Worm (Caenorhabditis elegans) whole organism, L3 larva: ENCODE data around the gene tpk-1.

Experiments used
- R02D3.7 ChIP-seq: fragments of 150-350 bp; optimal IDR thresholded peaks from 2 replicates; lab custom pipeline; 2014; ENCODE audit warnings: missing biosample characterization, missing genetic modification characterization
- ZK546.5 ChIP-seq: sonication (generic microtip); optimal IDR thresholded peaks from 2 replicates; lab custom pipeline; 2017; ENCODE audit warnings: missing biosample characterization, missing genetic modification characterization
- aly-2 ChIP-seq: fragments of 150-350 bp; optimal IDR thresholded peaks from 2 replicates; lab custom pipeline; 2014; ENCODE audit warnings: missing biosample characterization, missing genetic modification characterization
- ama-1 ChIP-seq: fragments of 150-350 bp; optimal IDR thresholded peaks from 2 replicates; lab custom pipeline; 2018
- ceh-28 ChIP-seq: fragments of 150-350 bp; optimal IDR thresholded peaks from 2 replicates; lab custom pipeline; 2014; ENCODE audit warnings: missing biosample characterization, missing genetic modification reagents, missing genetic modification characterization
- ceh-82 ChIP-seq: fragments of 150-350 bp; optimal IDR thresholded peaks from 2 replicates; lab custom pipeline; 2014; ENCODE audit warnings: missing biosample characterization, missing genetic modification characterization
- ceh-9 ChIP-seq: sonication (generic microtip); optimal IDR thresholded peaks from 2 replicates; lab custom pipeline; 2018; ENCODE audit warnings: missing biosample characterization, missing genetic modification characterization
- daf-12 ChIP-seq: fragments of 150-350 bp; optimal IDR thresholded peaks from 2 replicates; lab custom pipeline; 2014; ENCODE audit warnings: missing biosample characterization, missing genetic modification reagents, missing genetic modification characterization
- egl-27 ChIP-seq: sonication (generic microtip); optimal IDR thresholded peaks from 4 replicates; lab custom pipeline; 2017; ENCODE audit warnings: missing biosample characterization, missing genetic modification reagents, missing genetic modification characterization
- egl-5 ChIP-seq: fragments of 150-350 bp; optimal IDR thresholded peaks from 2 replicates; lab custom pipeline; 2017; ENCODE audit warnings: missing biosample characterization, missing genetic modification reagents, missing genetic modification characterization, inconsistent platforms
- elt-1 ChIP-seq: fragments of 150-350 bp; optimal IDR thresholded peaks from 2 replicates; lab custom pipeline; 2014; ENCODE audit warnings: missing biosample characterization, missing genetic modification characterization
- elt-2 ChIP-seq: sonication (generic microtip); optimal IDR thresholded peaks from 2 replicates; lab custom pipeline; 2016; ENCODE audit warnings: missing genetic modification reagents, mild to moderate bottlenecking, missing genetic modification characterization, missing compliant biosample characterization
- elt-3 ChIP-seq, 3 experiments: fragments of 150-350 bp in 1 of 3; sonication (generic microtip) in 2 of 3; optimal IDR thresholded peaks; 2 replicates in 2 of 3; 4 replicates in 1 of 3; lab custom pipeline; 2014 to 2017; ENCODE audit warnings: missing biosample characterization in 3 of 3, missing genetic modification characterization in 3 of 3
- eor-1 ChIP-seq, 2 experiments: fragments of 150-350 bp; optimal IDR thresholded peaks; 2 replicates each; lab custom pipeline; 2014 to 2018; ENCODE audit warnings: missing biosample characterization in 2 of 2, missing genetic modification characterization in 2 of 2
- fkh-10 ChIP-seq: sonication (generic microtip); optimal IDR thresholded peaks from 2 replicates; lab custom pipeline; 2017; ENCODE audit warnings: missing biosample characterization, missing genetic modification reagents, missing genetic modification characterization
- fkh-2 ChIP-seq: fragments of 150-350 bp; optimal IDR thresholded peaks from 2 replicates; lab custom pipeline; 2014; ENCODE audit warnings: missing biosample characterization, missing genetic modification reagents, missing genetic modification characterization
- fos-1 ChIP-seq: fragments of 150-350 bp; optimal IDR thresholded peaks from 2 replicates; lab custom pipeline; 2014; ENCODE audit warnings: missing biosample characterization, missing genetic modification characterization
- hmg-11 ChIP-seq: sonication (generic microtip); optimal IDR thresholded peaks from 2 replicates; lab custom pipeline; 2016; ENCODE audit warnings: missing genetic modification characterization, missing compliant biosample characterization
- jun-1 ChIP-seq: fragments of 150-350 bp; optimal IDR thresholded peaks from 2 replicates; lab custom pipeline; 2014; ENCODE audit warnings: missing biosample characterization, missing genetic modification reagents, missing genetic modification characterization
- lin-15B ChIP-seq: fragments of 150-350 bp; optimal IDR thresholded peaks from 2 replicates; lab custom pipeline; 2014; ENCODE audit warnings: missing biosample characterization, missing genetic modification characterization
- lin-39 ChIP-seq: fragments of 150-350 bp; optimal IDR thresholded peaks from 2 replicates; lab custom pipeline; 2018; ENCODE audit warnings: missing biosample characterization, missing genetic modification reagents, missing genetic modification characterization
- lsy-12 ChIP-seq: sonication (generic microtip); optimal IDR thresholded peaks from 2 replicates; lab custom pipeline; 2016; ENCODE audit warnings: mild to moderate bottlenecking, missing genetic modification characterization, missing compliant biosample characterization
- mml-1 ChIP-seq: fragments of 150-350 bp; sonication (generic microtip); optimal IDR thresholded peaks from 3 replicates; lab custom pipeline; 2014; ENCODE audit warnings: missing biosample characterization, missing genetic modification characterization
- nhr-11 ChIP-seq: fragments of 150-350 bp; optimal IDR thresholded peaks from 2 replicates; lab custom pipeline; 2014; ENCODE audit warnings: missing biosample characterization, missing genetic modification characterization
- nhr-12 ChIP-seq: fragments of 150-350 bp; optimal IDR thresholded peaks from 2 replicates; lab custom pipeline; 2014; ENCODE audit warnings: missing biosample characterization, missing genetic modification characterization
- nhr-23 ChIP-seq: fragments of 150-350 bp; optimal IDR thresholded peaks from 2 replicates; lab custom pipeline; 2014; ENCODE audit warnings: missing biosample characterization, missing genetic modification reagents, missing genetic modification characterization
- nhr-237 ChIP-seq: fragments of 150-350 bp; optimal IDR thresholded peaks from 2 replicates; lab custom pipeline; 2014; ENCODE audit warnings: missing biosample characterization, missing genetic modification characterization
- nhr-25 ChIP-seq: sonication (generic microtip); optimal IDR thresholded peaks from 2 replicates; lab custom pipeline; 2017; ENCODE audit warnings: missing biosample characterization, missing genetic modification characterization
- nhr-28 ChIP-seq: fragments of 150-350 bp; optimal IDR thresholded peaks from 2 replicates; lab custom pipeline; 2014; ENCODE audit warnings: missing biosample characterization, missing genetic modification characterization
- nhr-67 ChIP-seq: fragments of 150-350 bp; optimal IDR thresholded peaks from 2 replicates; lab custom pipeline; 2014; ENCODE audit warnings: missing biosample characterization, missing genetic modification characterization
- nhr-76 ChIP-seq: fragments of 150-350 bp; sonication (generic microtip); optimal IDR thresholded peaks from 5 replicates; lab custom pipeline; 2014; ENCODE audit warnings: missing biosample characterization, missing genetic modification characterization
- nhr-77 ChIP-seq: fragments of 150-350 bp; optimal IDR thresholded peaks from 2 replicates; lab custom pipeline; 2014; ENCODE audit warnings: missing biosample characterization, missing genetic modification characterization
- pha-4 ChIP-seq: fragments of 150-350 bp; optimal IDR thresholded peaks from 2 replicates; lab custom pipeline; 2014; ENCODE audit warnings: missing biosample characterization, missing genetic modification reagents, missing genetic modification characterization
- pqm-1 ChIP-seq: fragments of 150-350 bp; optimal IDR thresholded peaks from 2 replicates; lab custom pipeline; 2017; ENCODE audit warnings: missing biosample characterization, missing genetic modification characterization, inconsistent platforms
- sea-2 ChIP-seq: fragments of 150-350 bp; sonication (generic microtip); optimal IDR thresholded peaks from 4 replicates; lab custom pipeline; 2014; ENCODE audit warnings: missing biosample characterization, missing genetic modification reagents, missing genetic modification characterization
- skn-1 ChIP-seq: fragments of 150-350 bp; optimal IDR thresholded peaks from 2 replicates; lab custom pipeline; 2014; ENCODE audit warnings: missing biosample characterization, missing genetic modification characterization
- snpc-4 ChIP-seq: fragments of 150-350 bp; optimal IDR thresholded peaks from 2 replicates; lab custom pipeline; 2014; ENCODE audit warnings: missing biosample characterization, missing genetic modification characterization
- unc-62 ChIP-seq: fragments of 150-350 bp; sonication (generic microtip); optimal IDR thresholded peaks from 4 replicates; lab custom pipeline; 2014; ENCODE audit warnings: missing biosample characterization, missing genetic modification reagents, missing genetic modification characterization
- zag-1 ChIP-seq: fragments of 150-350 bp; optimal IDR thresholded peaks from 2 replicates; lab custom pipeline; 2014; ENCODE audit warnings: missing biosample characterization, missing genetic modification characterization
- ztf-11 ChIP-seq: fragments of 150-350 bp; optimal IDR thresholded peaks from 2 replicates; lab custom pipeline; 2014; ENCODE audit warnings: missing biosample characterization, missing genetic modification characterization
- ztf-4 ChIP-seq: fragments of 150-350 bp; optimal IDR thresholded peaks from 2 replicates; lab custom pipeline; 2014; ENCODE audit warnings: missing biosample characterization, missing genetic modification characterization

Gene tpk-1

ce11 chrIII:8877002-8877401 lies 34.9 kb upstream of the tpk-1 start, which contains the start of gene K01F9.2:
K01F9.2 (minus strand) TSS chrIII:8877128.
- no peak for TF ChIP-seq ceh-28 (tag; lab: Kevin White, UChicago)
- TF ChIP-seq fkh-10: peak; percentile 96

- no peak for TF ChIP-seq nhr-76 (tag; lab: Kevin White, UChicago)
- no peak for TF ChIP-seq snpc-4
- TF ChIP-seq R02D3.7 (tag; lab: Kevin White, UChicago): no peak
- TF ChIP-seq fos-1 (tag; lab: Kevin White, UChicago): no peak
- TF ChIP-seq lsy-12 (tag; lab: Kevin White, UChicago): no peak
- no peak for TF ChIP-seq lin-39 (tag; lab: Kevin White, UChicago)
- TF ChIP-seq egl-27: no peak
- no peak for TF ChIP-seq ceh-9 (tag; lab: Kevin White, UChicago)
- TF ChIP-seq elt-1 (tag; lab: Kevin White, UChicago): no peak
- no peak for TF ChIP-seq skn-1
- no peak for TF ChIP-seq ama-1
- no peak for TF ChIP-seq ztf-11 (tag; lab: Kevin White, UChicago)
- TF ChIP-seq unc-62 (GFP tag; lab: Kevin White, UChicago): no peak
- TF ChIP-seq lin-15B: no peak
- no peak for TF ChIP-seq fkh-2 (tag; lab: Kevin White, UChicago)
- no peak for TF ChIP-seq ceh-82 (tag; lab: Kevin White, UChicago)
- no peak for TF ChIP-seq ZK546.5 (tag; lab: Kevin White, UChicago)
- no peak for TF ChIP-seq daf-12 (tag; lab: Kevin White, UChicago)
- TF ChIP-seq nhr-77 (tag; lab: Kevin White, UChicago): no peak
- no peak for TF ChIP-seq nhr-11 (tag; lab: Kevin White, UChicago)
- TF ChIP-seq pqm-1 (tag; lab: Kevin White, UChicago): peak; percentile 70
- TF ChIP-seq elt-2 (tag; lab: Kevin White, UChicago): peak; percentile 93
- no peak for TF ChIP-seq nhr-237 (tag; lab: Kevin White, UChicago)
- TF ChIP-seq hmg-11: no peak
- peak; percentile 23 for TF ChIP-seq jun-1 (tag; lab: Kevin White, UChicago)
- TF ChIP-seq nhr-25 (tag; lab: Kevin White, UChicago): no peak
- no peak for TF ChIP-seq ztf-4
- no peak for TF ChIP-seq mml-1
- TF ChIP-seq nhr-23 (tag; lab: Kevin White, UChicago): no peak
- peak; percentile 52 for TF ChIP-seq pha-4
- no peak for TF ChIP-seq egl-5 (tag; lab: Kevin White, UChicago)
- no peak for TF ChIP-seq nhr-28 (tag; lab: Kevin White, UChicago)
Observed at ce11 chrIII:8878960-8879359, 33.0 kb upstream of the tpk-1 start.

DNA sequence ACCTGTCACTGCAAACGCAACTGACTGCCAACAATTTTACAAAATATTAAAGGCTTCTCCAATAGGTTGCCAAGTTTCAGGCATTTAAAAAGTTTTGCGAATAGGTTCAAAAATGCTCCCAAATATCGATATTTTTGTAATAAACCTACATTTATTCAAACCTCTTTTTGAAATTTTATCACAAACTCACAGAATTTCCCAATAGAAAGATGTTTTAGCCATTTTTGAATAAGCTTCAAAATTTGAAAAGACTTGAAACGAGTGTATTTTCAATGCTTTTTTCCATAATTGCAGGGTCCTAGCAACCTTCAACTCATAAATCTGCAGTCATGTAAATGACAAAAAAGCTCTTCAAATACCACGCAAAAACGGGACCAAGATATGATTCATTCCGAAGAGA lies 29.6 kb upstream of the tpk-1 start:
- TF ChIP-seq ztf-4 (no peak), snpc-4 (no peak), pha-4 (no peak), zag-1 (tag; lab: Kevin White, UChicago) (no peak), sea-2 (GFP tag; lab: Kevin White, UChicago) (no peak), ZK546.5 (tag; lab: Kevin White, UChicago) (no peak), eor-1 (tag; optimal IDR thresholded peaks at IDR 0.05; lab: Kevin White, UChicago) (no peak), elt-1 (tag; lab: Kevin White, UChicago) (no peak), nhr-77 (tag; lab: Kevin White, UChicago) (no peak), nhr-76 (tag; lab: Kevin White, UChicago) (no peak), fos-1 (tag; lab: Kevin White, UChicago) (no peak), ztf-11 (tag; lab: Kevin White, UChicago) (no peak), aly-2 (tag; lab: Kevin White, UChicago) (no peak), nhr-28 (tag; lab: Kevin White, UChicago) (no peak), nhr-25 (tag; lab: Kevin White, UChicago) (no peak), elt-3 (tag; optimal IDR thresholded peaks at IDR 0.05; lab: Kevin White, UChicago) (no peak), nhr-12 (tag; lab: Kevin White, UChicago) (no peak), nhr-67 (tag; lab: Kevin White, UChicago) (no peak), ceh-28 (tag; lab: Kevin White, UChicago) (no peak), ama-1 (no peak)
